Fruit fly (Drosophila melanogaster) whole organism, adult: ENCODE results near the gene Sfp87B.

Experiments
- CG11617 ChIP-seq: fragments of 200-800 bp; sonication (Bioruptor generic); optimal IDR thresholded peaks from 2 replicates; lab custom pipeline; 2017; ENCODE audit warnings: mild to moderate bottlenecking, missing biosample characterization, missing genetic modification reagents, missing genetic modification characterization
- CG12768 ChIP-seq: fragments of 200-800 bp; sonication (Bioruptor generic); optimal IDR thresholded peaks from 2 replicates; lab custom pipeline; 2017; ENCODE audit warnings: missing biosample characterization, missing genetic modification characterization, mild to moderate bottlenecking, moderate library complexity, missing genetic modification reagents
- CG14711 ChIP-seq: fragments of 200-800 bp; sonication (Bioruptor generic); optimal IDR thresholded peaks from 2 replicates; lab custom pipeline; 2018; ENCODE audit warnings: missing biosample characterization, mild to moderate bottlenecking, missing genetic modification characterization, moderate library complexity
- CG1620 ChIP-seq: fragments of 200-800 bp; sonication (Bioruptor generic); optimal IDR thresholded peaks from 2 replicates; lab custom pipeline; 2016; ENCODE audit warnings: missing biosample characterization, missing genetic modification characterization
- CG33017 ChIP-seq: fragments of 200-800 bp; sonication (Bioruptor generic); optimal IDR thresholded peaks from 2 replicates; lab custom pipeline; 2018; ENCODE audit warnings: missing biosample characterization, mild to moderate bottlenecking, missing genetic modification characterization, moderate library complexity
- CG5204 ChIP-seq: fragments of 200-800 bp; sonication (Bioruptor generic); optimal IDR thresholded peaks from 2 replicates; lab custom pipeline; 2016; ENCODE audit warnings: missing biosample characterization, missing genetic modification characterization
- CG7045 ChIP-seq: fragments of 200-800 bp; sonication (Bioruptor generic); optimal IDR thresholded peaks from 2 replicates; lab custom pipeline; 2017; ENCODE audit warnings: missing biosample characterization, mild to moderate bottlenecking, missing genetic modification characterization
- CG7101 ChIP-seq: fragments of 200-800 bp; sonication (Bioruptor generic); optimal IDR thresholded peaks from 2 replicates; lab custom pipeline; 2018; ENCODE audit warnings: missing biosample characterization, mild to moderate bottlenecking, missing genetic modification characterization, moderate library complexity
- Clk ChIP-seq: fragments of 200-800 bp; sonication (Bioruptor generic); optimal IDR thresholded peaks from 2 replicates; lab custom pipeline; 2017; ENCODE audit warnings: missing biosample characterization, missing genetic modification characterization
- Crg-1 ChIP-seq: fragments of 200-800 bp; sonication (Bioruptor generic); optimal IDR thresholded peaks from 2 replicates; lab custom pipeline; 2016; ENCODE audit warnings: missing biosample characterization, missing genetic modification characterization
- Hr96 ChIP-seq: fragments of 200-800 bp; sonication (Bioruptor generic); optimal IDR thresholded peaks from 2 replicates; lab custom pipeline; 2016; ENCODE audit warnings: missing biosample characterization, missing genetic modification characterization
- Mnt ChIP-seq: fragments of 200-800 bp; sonication (Bioruptor generic); optimal IDR thresholded peaks from 2 replicates; lab custom pipeline; 2016; ENCODE audit warnings: missing biosample characterization, mild to moderate bottlenecking, missing genetic modification characterization
- bab1 ChIP-seq: fragments of 200-800 bp; sonication (Bioruptor generic); optimal IDR thresholded peaks from 3 replicates; lab custom pipeline; 2019; ENCODE audit warnings: missing biosample characterization, mild to moderate bottlenecking, missing genetic modification characterization, moderate library complexity
- cic ChIP-seq: fragments of 200-800 bp; sonication (Bioruptor generic); optimal IDR thresholded peaks from 2 replicates; lab custom pipeline; 2017; ENCODE audit warnings: missing biosample characterization, mild to moderate bottlenecking, missing genetic modification characterization, moderate library complexity
- cnc ChIP-seq, 2 experiments: fragments of >200 bp; optimal IDR thresholded peaks; 2 replicates each; lab custom pipeline; 2017
- kay ChIP-seq: fragments of 200-800 bp; sonication (Bioruptor generic); peaks from one replicate; lab custom pipeline; 2016; ENCODE audit warnings: missing biosample characterization, missing genetic modification characterization, borderline replicate concordance
- ovo ChIP-seq: fragments of 200-800 bp; sonication (Bioruptor generic); optimal IDR thresholded peaks from 2 replicates; lab custom pipeline; 2016; ENCODE audit warnings: missing biosample characterization, missing genetic modification characterization
- pad ChIP-seq: fragments of 200-800 bp; sonication (Bioruptor generic); optimal IDR thresholded peaks from 3 replicates; lab custom pipeline; 2017; ENCODE audit warnings: missing biosample characterization, missing genetic modification characterization, mild to moderate bottlenecking, moderate library complexity, missing genetic modification reagents
- tj ChIP-seq: fragments of 200-800 bp; sonication (Bioruptor generic); optimal IDR thresholded peaks from 3 replicates; lab custom pipeline; 2017; ENCODE audit warnings: missing biosample characterization, mild to moderate bottlenecking, missing genetic modification characterization, moderate library complexity
- toe ChIP-seq: fragments of 200-800 bp; sonication (Bioruptor generic); optimal IDR thresholded peaks from 2 replicates; lab custom pipeline; 2016; ENCODE audit warnings: missing biosample characterization, missing genetic modification characterization

Sfp87B gene

DNA sequence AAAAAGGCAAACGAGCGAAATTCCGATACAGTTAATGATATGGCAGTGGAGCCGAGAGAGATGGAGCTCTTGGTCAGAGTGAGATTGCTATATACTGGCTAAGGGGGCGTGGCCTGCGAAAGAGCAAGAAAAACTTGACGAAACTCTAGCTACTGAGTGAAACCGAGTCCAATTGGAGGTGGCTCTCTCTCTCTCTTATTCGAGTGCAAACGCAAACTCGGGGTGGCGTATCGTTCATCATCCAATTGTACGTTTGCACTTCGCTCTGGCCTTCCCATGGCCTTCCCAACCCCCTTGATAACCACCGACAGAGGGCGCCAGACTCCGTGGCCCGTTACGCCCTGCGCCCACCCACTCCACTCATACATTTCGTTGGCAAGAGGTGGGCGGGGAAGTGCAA, 6.1 kb downstream of the Sfp87B start:
- TF ChIP-seq pad (GFP tag; lab: Kevin White, UChicago) (peak; percentile 64), CG5204 (GFP tag; lab: Kevin White, UChicago) (no peak), bab1 (GFP tag; lab: Kevin White, UChicago) (no peak), Clk (GFP tag; lab: Kevin White, UChicago) (no peak), CG12768 (GFP tag; lab: Kevin White, UChicago) (peak; percentile 47), cnc (optimal IDR thresholded peaks at IDR 0.05; lab: Kevin White, UChicago) (no peak), Mnt (GFP tag; lab: Kevin White, UChicago) (no peak), CG7101 (tag; lab: Kevin White, UChicago) (no peak)

DNA sequence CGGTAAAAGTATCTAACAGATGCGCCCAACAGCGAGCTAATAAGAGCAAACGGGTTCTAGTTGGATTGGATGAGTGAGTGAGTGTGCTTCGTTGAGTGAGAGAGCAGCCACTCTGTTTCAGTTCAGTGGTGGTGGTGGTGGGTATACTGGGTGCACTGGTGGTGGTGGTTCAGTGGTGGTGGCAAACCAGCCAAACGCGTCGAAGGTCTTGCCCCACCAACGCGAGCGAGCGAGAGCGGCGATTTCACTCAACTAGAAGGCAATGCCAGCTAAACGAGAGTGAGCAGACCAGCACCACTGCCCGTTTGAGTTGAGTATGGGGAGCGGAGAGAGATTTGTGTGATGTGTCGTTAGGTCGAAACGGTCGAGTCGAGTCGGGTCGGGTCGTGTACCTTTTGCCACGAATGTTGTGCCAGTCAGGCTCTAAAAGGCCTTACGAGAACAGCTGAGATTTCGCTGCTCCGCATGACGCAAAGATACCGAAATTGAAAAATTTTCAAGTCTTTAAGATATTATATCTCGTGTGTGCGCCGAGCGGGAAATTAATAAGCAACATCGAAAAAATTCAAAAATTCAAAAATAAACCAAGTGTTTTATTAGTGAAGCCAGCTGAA, 7.9 kb downstream of the Sfp87B start:
- peak; percentile 95 for TF ChIP-seq pad (GFP tag; lab: Kevin White, UChicago)
- peak; percentile 27 for TF ChIP-seq CG33017 (tag; lab: Kevin White, UChicago)
- no peak for TF ChIP-seq CG7045 (GFP tag; lab: Kevin White, UChicago)

- TF ChIP-seq CG1620 (GFP tag; lab: Kevin White, UChicago), result no peak
- TF ChIP-seq kay (GFP tag; lab: Kevin White, UChicago), result no peak
- TF ChIP-seq CG5204 (GFP tag; lab: Kevin White, UChicago), result no peak
- no peak for TF ChIP-seq CG14711 (tag; lab: Kevin White, UChicago)
- TF ChIP-seq toe (GFP tag; lab: Kevin White, UChicago), result no peak
- TF ChIP-seq tj (GFP tag; lab: Kevin White, UChicago), result no peak
- TF ChIP-seq CG12768 (GFP tag; lab: Kevin White, UChicago), result no peak
- no peak for TF ChIP-seq bab1 (GFP tag; lab: Kevin White, UChicago)
- no peak for TF ChIP-seq Crg-1 (GFP tag; lab: Kevin White, UChicago)
- no peak for TF ChIP-seq CG7045 (GFP tag; lab: Kevin White, UChicago)
- no peak for TF ChIP-seq CG33017 (tag; lab: Kevin White, UChicago)
- no peak for TF ChIP-seq pad (GFP tag; lab: Kevin White, UChicago)
Measured at dm6 chr3R:12285589-12285988, 12.7 kb downstream of the Sfp87B start.

DNA sequence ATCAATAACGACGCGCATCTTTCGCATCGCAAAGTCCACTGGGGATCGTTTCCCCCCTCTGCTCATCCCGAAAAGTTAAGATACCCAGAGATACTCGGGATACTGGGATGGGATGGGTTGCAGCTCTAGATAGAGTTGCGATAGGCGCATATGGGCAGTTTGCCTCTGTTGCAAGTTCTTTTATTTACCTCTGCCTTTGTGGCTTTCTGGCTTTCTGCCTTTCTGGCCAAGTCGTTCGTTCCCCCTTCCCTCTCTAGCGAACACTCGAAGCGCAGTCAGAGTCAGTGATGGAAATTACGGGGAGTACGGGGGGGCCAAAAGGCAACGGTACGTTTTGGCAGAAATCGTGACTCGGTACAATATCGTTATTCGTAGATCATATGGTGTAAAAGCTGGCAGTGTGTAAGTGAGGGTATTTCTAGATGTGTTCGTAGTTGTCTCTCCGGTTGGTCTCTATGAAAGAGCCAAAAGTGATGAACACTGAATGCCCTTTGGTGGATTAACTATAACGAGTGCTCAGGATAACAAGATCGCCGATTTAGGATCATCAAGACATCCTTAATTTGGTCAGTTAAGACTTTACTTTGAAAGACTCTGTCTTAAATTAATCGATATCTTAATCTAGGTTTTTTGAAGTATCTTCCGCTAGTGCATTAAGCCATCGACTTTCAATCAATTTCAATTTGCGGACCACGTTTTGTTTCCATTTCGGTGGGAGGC, 15.8 kb downstream of the Sfp87B start:
- TF ChIP-seq CG7045 (GFP tag; lab: Kevin White, UChicago), result no peak
- no peak for TF ChIP-seq CG12768 (GFP tag; lab: Kevin White, UChicago)
- no peak for TF ChIP-seq CG33017 (tag; lab: Kevin White, UChicago)
- no peak for TF ChIP-seq cic (GFP tag; lab: Kevin White, UChicago)
- TF ChIP-seq kay (GFP tag; lab: Kevin White, UChicago), result no peak
- no peak for TF ChIP-seq CG1620 (GFP tag; lab: Kevin White, UChicago)
- no peak for TF ChIP-seq ovo (GFP tag; lab: Kevin White, UChicago)
- no peak for TF ChIP-seq CG11617 (GFP tag; lab: Kevin White, UChicago)
- no peak for TF ChIP-seq CG5204 (GFP tag; lab: Kevin White, UChicago)
- no peak for TF ChIP-seq toe (GFP tag; lab: Kevin White, UChicago)
- no peak for TF ChIP-seq CG7101 (tag; lab: Kevin White, UChicago)
- no peak for TF ChIP-seq CG14711 (tag; lab: Kevin White, UChicago)
- TF ChIP-seq cnc (optimal IDR thresholded peaks at IDR 0.05; lab: Kevin White, UChicago), result no peak
- TF ChIP-seq Clk (GFP tag; lab: Kevin White, UChicago), result no peak

DNA sequence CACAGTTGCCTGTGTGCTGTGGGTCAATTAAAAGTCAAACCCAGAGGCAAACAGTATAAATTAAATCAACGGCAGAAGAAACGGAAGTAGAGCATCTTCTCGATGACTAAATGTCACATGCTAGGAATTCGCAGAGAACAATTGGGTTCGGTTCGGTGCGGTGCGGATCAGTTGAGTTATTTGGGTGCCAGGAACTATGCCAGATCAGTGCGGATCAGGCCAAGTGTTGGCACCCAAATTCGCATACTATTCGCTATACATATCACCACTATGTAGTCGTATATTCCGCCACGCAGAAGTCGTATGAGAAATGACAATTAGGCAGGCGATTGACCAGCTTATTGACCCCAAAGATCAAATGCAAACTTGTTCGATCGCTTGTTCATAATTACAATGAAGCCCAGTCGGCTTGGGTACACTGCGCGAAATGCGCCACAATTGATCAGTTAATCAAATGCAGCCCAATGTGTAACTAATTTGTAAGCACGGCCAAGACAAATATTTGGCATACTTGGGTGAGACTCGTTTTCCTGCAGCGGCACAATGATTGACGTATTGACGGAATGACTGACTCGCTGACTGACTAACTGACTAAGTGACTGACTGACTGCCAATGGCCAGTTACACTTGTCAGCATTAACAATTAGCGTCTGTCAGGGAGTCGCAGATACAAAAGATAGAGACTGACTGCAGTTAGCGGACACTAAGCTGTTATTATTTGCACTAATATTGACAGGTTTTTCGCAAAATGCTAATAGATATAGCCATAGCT, 17.7 kb downstream of the Sfp87B start:
- no peak for TF ChIP-seq Clk (GFP tag; lab: Kevin White, UChicago)
- no peak for TF ChIP-seq ovo (GFP tag; lab: Kevin White, UChicago)
- TF ChIP-seq CG14711 (tag; lab: Kevin White, UChicago), result no peak
- no peak for TF ChIP-seq Mnt (GFP tag; lab: Kevin White, UChicago)
- TF ChIP-seq toe (GFP tag; lab: Kevin White, UChicago), result no peak
- no peak for TF ChIP-seq CG12768 (GFP tag; lab: Kevin White, UChicago)
- no peak for TF ChIP-seq tj (GFP tag; lab: Kevin White, UChicago)
- TF ChIP-seq kay (GFP tag; lab: Kevin White, UChicago), result no peak
- no peak for TF ChIP-seq CG11617 (GFP tag; lab: Kevin White, UChicago)
- no peak for TF ChIP-seq CG1620 (GFP tag; lab: Kevin White, UChicago)
- no peak for TF ChIP-seq CG7101 (tag; lab: Kevin White, UChicago)
- no peak for TF ChIP-seq cnc (optimal IDR thresholded peaks at IDR 0.05; lab: Kevin White, UChicago)
- no peak for TF ChIP-seq Hr96 (GFP tag; lab: Kevin White, UChicago)
- TF ChIP-seq pad (GFP tag; lab: Kevin White, UChicago), result no peak
